Fruit fly (Drosophila melanogaster) whole organism, embryonic: ENCODE results near the gene mxc.

Experiments
- CG10267 ChIP-seq: fragments of 200-800 bp; sonication (Bioruptor generic); optimal IDR thresholded peaks from 2 replicates; lab custom pipeline; 2018; ENCODE audit warnings: missing biosample characterization, mild to moderate bottlenecking, missing genetic modification characterization, moderate library complexity
- CG10321 ChIP-seq: fragments of 200-800 bp; sonication (Bioruptor generic); IDR thresholded peaks from 2 replicates; pipeline ENCODE4 v1.3.6; 2022; ENCODE audit warnings: missing biosample characterization, missing genetic modification characterization
- CG11398 ChIP-seq: fragments of 200-800 bp; sonication (Bioruptor generic); optimal IDR thresholded peaks from 2 replicates; lab custom pipeline; 2016; ENCODE audit warnings: missing biosample characterization, missing genetic modification characterization
- CG32772 ChIP-seq: fragments of 200-800 bp; sonication (Bioruptor generic); IDR thresholded peaks from 2 replicates; pipeline ENCODE4 v1.3.6; 2022; ENCODE audit warnings: missing biosample characterization, missing genetic modification characterization
- CG43689 ChIP-seq: fragments of 200-800 bp; sonication (Bioruptor generic); IDR thresholded peaks from 2 replicates; pipeline ENCODE4 v1.3.6; 2022; ENCODE audit warnings: missing biosample characterization, missing genetic modification characterization
- GATAe ChIP-seq: fragments of 200-800 bp; sonication (Bioruptor generic); conservative IDR thresholded peaks from 2 replicates; pipeline ENCODE4 v1.3.6; 2022; ENCODE audit warnings: missing biosample characterization, missing genetic modification characterization
- Gug ChIP-seq: fragments of 200-800 bp; sonication (Bioruptor generic); IDR thresholded peaks from 4 replicates; pipeline ENCODE4 v1.3.6; 2022; ENCODE audit warnings: missing biosample characterization, missing genetic modification characterization
- Hmx ChIP-seq: fragments of 200-800 bp; sonication (Bioruptor generic); optimal IDR thresholded peaks from 2 replicates; lab custom pipeline; 2016; ENCODE audit warnings: missing biosample characterization, missing genetic modification characterization
- YL-1 ChIP-seq: fragments of 200-800 bp; sonication (Bioruptor generic); optimal IDR thresholded peaks from 3 replicates; lab custom pipeline; 2017; ENCODE audit warnings: missing biosample characterization, mild to moderate bottlenecking, missing genetic modification characterization
- dm ChIP-seq: fragments of 200-800 bp; sonication (Bioruptor generic); optimal IDR thresholded peaks from 3 replicates; lab custom pipeline; 2016; ENCODE audit warnings: missing biosample characterization, missing genetic modification characterization
- jing ChIP-seq: fragments of 200-800 bp; sonication (Bioruptor generic); optimal IDR thresholded peaks from 2 replicates; lab custom pipeline; 2018; ENCODE audit warnings: missing biosample characterization, mild to moderate bottlenecking, missing genetic modification characterization
- org-1 ChIP-seq: fragments of 200-800 bp; sonication (Bioruptor generic); optimal IDR thresholded peaks from 2 replicates; lab custom pipeline; 2017; ENCODE audit warnings: missing biosample characterization, missing genetic modification characterization
- sim ChIP-seq: fragments of 200-800 bp; sonication (Bioruptor generic); IDR thresholded peaks from 2 replicates; pipeline ENCODE4 v1.3.6; 2022; ENCODE audit warnings: missing biosample characterization, missing genetic modification characterization

- TF ChIP-seq CG10321 = no peak
- TF ChIP-seq org-1 = no peak
- no peak for TF ChIP-seq Hmx (GFP tag; lab: Kevin White, UChicago)
- TF ChIP-seq jing = no peak
- no peak for TF ChIP-seq CG11398 (GFP tag; lab: Kevin White, UChicago)
- TF ChIP-seq YL-1 = no peak
- TF ChIP-seq CG32772 (GFP tag; lab: Robert Waterston, UW) = no peak
- peak; percentile 60; the same call in 1 of the 2 replicates for TF ChIP-seq GATAe (GFP tag; lab: Robert Waterston, UW)
- no peak for TF ChIP-seq sim (GFP tag; lab: Robert Waterston, UW)
- no peak for TF ChIP-seq CG10267 (tag; lab: Kevin White, UChicago)
- no peak for TF ChIP-seq Gug (GFP tag; lab: Robert Waterston, UW)
- TF ChIP-seq dm (GFP tag; lab: Kevin White, UChicago) = no peak
- no peak for TF ChIP-seq CG43689 (GFP tag; lab: Robert Waterston, UW)
Observed at dm6 chrX:9201080-9201479, 42.2 kb downstream of the mxc start.
